Fruit fly (Drosophila melanogaster) Kc167 (cell line): Measurements from ENCODE around the gene Dtwd2.

ENCODE experiments used
- Myc ChIP-seq: fragments of >200 bp; optimal IDR thresholded peaks from 2 replicates; lab custom pipeline; 2017; ENCODE audit warnings: missing external identifiers
- Sin3A ChIP-seq: fragments of >200 bp; optimal IDR thresholded peaks from 2 replicates; lab custom pipeline; 2018; ENCODE audit warnings: missing external identifiers
- h ChIP-seq: fragments of >200 bp; optimal IDR thresholded peaks from 3 replicates; lab custom pipeline; 2018; ENCODE audit warnings: missing external identifiers
- insv ChIP-seq: fragments of >200 bp; optimal IDR thresholded peaks from 3 replicates; lab custom pipeline; 2018; ENCODE audit warnings: missing external identifiers
- psq ChIP-seq: fragments of >200 bp; optimal IDR thresholded peaks from 2 replicates; lab custom pipeline; 2017; ENCODE audit warnings: missing external identifiers
- ttk ChIP-seq: sonication (Bioruptor generic); optimal IDR thresholded peaks from 2 replicates; lab custom pipeline; 2017; ENCODE audit warnings: missing external identifiers

Dtwd2 gene

DNA sequence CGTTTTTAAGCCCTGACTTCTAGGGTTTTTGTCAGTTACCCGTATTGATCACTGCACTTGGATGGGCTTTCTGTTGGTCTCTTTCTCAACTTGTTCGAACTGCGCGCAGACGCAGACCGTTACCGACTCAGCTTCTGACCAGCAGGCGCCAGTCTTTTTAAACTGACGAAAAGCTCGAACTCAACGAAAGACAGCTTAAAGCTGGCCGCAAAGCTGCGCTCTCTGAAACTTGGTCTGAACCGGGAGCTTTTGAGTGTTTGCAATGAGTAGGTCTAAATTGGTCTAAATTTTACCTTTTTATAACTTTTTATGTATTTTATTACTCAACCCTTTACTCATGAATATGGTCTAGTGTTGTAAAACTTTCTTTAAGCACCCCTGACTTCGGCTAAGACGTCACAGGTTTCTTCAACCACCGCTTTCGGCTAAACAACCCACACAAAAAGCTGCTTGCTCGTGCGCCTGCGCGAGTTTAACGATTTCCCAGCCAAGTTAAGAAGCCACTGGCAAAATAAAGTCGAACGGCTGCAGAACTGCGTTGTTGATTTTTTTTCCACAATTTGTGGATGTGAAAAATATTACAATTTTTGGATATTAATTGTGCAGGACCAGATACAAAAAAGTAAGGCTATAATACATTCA lies 16.1 kb downstream of the Dtwd2 start, which contains the start of the genes Gld and Syt4:
Gene Gld (minus strand): TSS at position 137 of the 642 bp plus-strand sequence.
Gene Syt4 (plus strand): TSS at position 499 of the 642 bp plus-strand sequence.
- TF ChIP-seq ttk (lab: Kevin White, UChicago), result no peak
- no peak for TF ChIP-seq psq (lab: Kevin White, UChicago)
- TF ChIP-seq Sin3A, result no peak
- TF ChIP-seq Myc (lab: Kevin White, UChicago), result no peak
- no peak for TF ChIP-seq insv (lab: Kevin White, UChicago)
- no peak for TF ChIP-seq h (lab: Kevin White, UChicago)

DNA sequence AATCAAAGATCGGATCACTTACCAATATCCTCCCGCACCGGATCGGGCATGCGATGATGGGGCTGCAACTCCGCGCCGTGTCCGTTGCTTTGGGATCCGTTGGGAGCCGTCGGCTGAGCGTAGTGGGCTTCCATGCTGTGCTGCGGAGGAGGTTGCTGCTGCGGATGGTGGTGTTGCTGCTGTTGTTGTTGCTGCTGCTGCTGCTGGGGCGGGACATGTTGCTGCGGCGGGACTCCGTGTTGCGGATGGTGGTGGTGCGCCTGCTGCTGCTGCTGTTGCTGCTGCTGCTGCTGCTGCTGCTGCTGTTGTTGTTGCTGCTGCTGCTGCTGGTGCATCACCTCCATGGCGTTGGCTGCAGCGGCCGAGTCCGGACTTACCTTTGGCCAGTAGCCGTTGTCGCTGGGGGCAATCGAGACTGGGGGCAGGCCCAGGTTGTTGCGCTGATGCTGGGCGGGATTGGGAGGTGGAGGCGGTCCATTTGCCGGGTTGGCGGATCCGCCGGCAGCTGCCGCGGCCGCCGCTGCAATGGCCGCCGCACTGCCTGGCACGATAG lies 25.5 kb downstream of the Dtwd2 start:
- TF ChIP-seq h (lab: Kevin White, UChicago) (no peak), Myc (lab: Kevin White, UChicago) (no peak), ttk (lab: Kevin White, UChicago) (no peak), Sin3A (no peak), insv (lab: Kevin White, UChicago) (no peak)

DNA sequence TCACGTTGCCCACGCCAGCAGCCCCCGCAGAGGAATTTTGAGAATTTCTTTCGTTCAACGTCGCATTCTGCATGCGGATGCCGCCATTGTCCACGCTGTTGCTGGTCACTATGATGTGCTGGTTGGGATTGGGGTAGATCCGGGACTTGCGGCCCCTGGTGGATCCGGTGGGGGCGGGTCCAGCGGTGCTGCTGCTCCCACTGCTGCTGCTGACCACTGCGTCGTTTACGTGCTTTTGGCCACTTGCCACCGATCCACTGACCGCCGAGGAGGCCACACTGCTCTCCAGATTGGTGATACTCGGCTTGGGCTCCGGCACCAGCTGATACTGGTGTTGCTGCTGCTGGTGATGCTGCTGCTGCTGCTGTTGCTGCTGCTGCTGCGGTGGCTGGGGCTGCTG lies 27.2 kb downstream of the Dtwd2 start:
- TF ChIP-seq h (lab: Kevin White, UChicago), result no peak
- TF ChIP-seq Myc (lab: Kevin White, UChicago), result no peak
- no peak for TF ChIP-seq insv (lab: Kevin White, UChicago)
- no peak for TF ChIP-seq ttk (lab: Kevin White, UChicago)
- TF ChIP-seq psq (lab: Kevin White, UChicago), result no peak
- no peak for TF ChIP-seq Sin3A

DNA sequence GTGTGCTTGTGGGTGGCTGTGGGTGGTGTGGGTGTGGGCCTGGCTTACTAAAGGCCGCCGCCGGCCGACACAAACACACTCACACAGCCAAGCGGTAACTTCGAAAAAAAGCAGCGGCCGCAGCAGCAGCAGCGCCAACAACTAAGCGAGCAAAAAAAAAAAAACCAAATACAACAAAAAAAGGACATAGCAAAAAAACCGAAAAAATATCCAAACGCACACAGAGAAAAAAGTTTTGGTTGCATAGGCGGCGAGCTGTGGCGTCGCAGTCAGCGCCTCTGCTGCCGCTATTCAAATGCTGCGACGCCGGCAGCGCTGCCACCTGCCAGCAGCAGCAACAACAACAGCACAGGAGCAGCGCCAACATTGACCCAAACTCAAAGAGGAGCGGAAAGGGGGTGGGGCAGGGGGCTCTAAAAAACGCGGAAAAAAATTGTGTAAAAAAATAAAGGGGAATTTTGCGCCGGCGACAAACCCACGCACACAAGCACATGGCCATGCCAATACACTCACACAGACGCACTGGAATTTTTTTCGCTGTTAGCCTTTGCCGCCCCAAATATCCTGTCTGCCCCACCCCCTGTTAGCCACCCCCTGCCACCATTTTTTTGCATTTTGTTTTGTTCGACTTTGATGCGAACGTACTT lies 32.8 kb downstream of the Dtwd2 start:
- TF ChIP-seq insv (lab: Kevin White, UChicago), result no peak
- no peak for TF ChIP-seq Myc (lab: Kevin White, UChicago)
- TF ChIP-seq Sin3A, result no peak
- TF ChIP-seq ttk (lab: Kevin White, UChicago), result no peak
- no peak for TF ChIP-seq psq (lab: Kevin White, UChicago)
- no peak for TF ChIP-seq h (lab: Kevin White, UChicago)

DNA sequence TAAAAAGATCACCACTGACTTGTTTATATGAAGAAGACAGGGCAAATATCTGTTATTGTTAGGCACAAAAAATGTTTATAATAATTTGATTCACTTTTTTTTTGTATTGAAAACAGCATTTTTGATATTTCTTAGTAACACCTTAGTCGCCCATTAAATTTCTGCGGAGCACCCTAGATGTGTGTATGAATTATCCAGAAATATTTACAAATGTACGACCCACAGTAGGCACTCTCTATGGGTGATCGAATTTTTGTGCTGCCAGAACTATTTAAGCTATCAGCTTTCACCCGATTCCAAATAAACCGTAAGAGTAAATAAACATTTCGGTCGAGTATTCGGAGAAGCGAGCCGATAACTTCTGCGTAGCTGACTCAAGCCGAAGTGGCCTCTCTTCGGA lies 36.1 kb downstream of the Dtwd2 start, which contains the start of gene RacGAP84C:
Gene RacGAP84C (plus strand): TSS at position 301 of the 400 bp plus-strand sequence.
- TF ChIP-seq insv (lab: Kevin White, UChicago) (no peak), psq (lab: Kevin White, UChicago) (no peak), h (lab: Kevin White, UChicago) (no peak), Sin3A (no peak), Myc (lab: Kevin White, UChicago) (no peak), ttk (lab: Kevin White, UChicago) (no peak)
